Worm (Caenorhabditis elegans) whole organism, late embryonic: ENCODE measurements around the gene fdgt-1.
A peak's percentile ranks its signal among the peaks of the same experiment; 100 is the strongest.

Experiments
- C08G9.2 ChIP-seq: sonication (generic microtip); optimal IDR thresholded peaks from 2 replicates; lab custom pipeline; 2016; ENCODE audit warnings: mild to moderate bottlenecking, missing genetic modification characterization, moderate library complexity, missing compliant biosample characterization
- F13H6.1 ChIP-seq: sonication (generic microtip); optimal IDR thresholded peaks from 2 replicates; lab custom pipeline; 2016; ENCODE audit warnings: missing genetic modification characterization, missing compliant biosample characterization
- K09A11.1 ChIP-seq: sonication (generic microtip); optimal IDR thresholded peaks from 2 replicates; lab custom pipeline; 2017; ENCODE audit warnings: antibody characterized with exemption, mild to moderate bottlenecking, missing genetic modification characterization, missing compliant biosample characterization; ENCODE audit not compliant: insufficient read depth
- ceh-2 ChIP-seq: sonication (generic microtip); optimal IDR thresholded peaks from 2 replicates; lab custom pipeline; 2016; ENCODE audit warnings: missing genotype, missing genetic modification characterization, missing compliant biosample characterization
- ceh-45 ChIP-seq: fragments of 200-800 bp; sonication (Bioruptor generic); IDR thresholded peaks from 2 replicates; pipeline ENCODE4 v1.3.6; 2022; ENCODE audit warnings: missing genetic modification reagents, missing genetic modification characterization, missing compliant biosample characterization
- ceh-48 ChIP-seq: sonication (generic microtip); optimal IDR thresholded peaks from 2 replicates; lab custom pipeline; 2016; ENCODE audit warnings: missing genetic modification characterization, inconsistent platforms, missing compliant biosample characterization
- ceh-6 ChIP-seq: fragments of 200-800 bp; sonication (Bioruptor generic); optimal IDR thresholded peaks from 2 replicates; lab custom pipeline; 2018; ENCODE audit warnings: mild to moderate bottlenecking, missing genetic modification characterization, missing compliant biosample characterization
- che-1 ChIP-seq: sonication (generic microtip); optimal IDR thresholded peaks from 2 replicates; lab custom pipeline; 2016; ENCODE audit warnings: mild to moderate bottlenecking, missing genetic modification characterization, missing compliant biosample characterization
- dmd-4 ChIP-seq: sonication (generic microtip); optimal IDR thresholded peaks from 2 replicates; lab custom pipeline; 2016; ENCODE audit warnings: borderline replicate concordance, missing genetic modification characterization, missing compliant biosample characterization
- dve-1 ChIP-seq: sonication (generic microtip); optimal IDR thresholded peaks from 2 replicates; lab custom pipeline; 2017; ENCODE audit warnings: antibody characterized with exemption, mild to moderate bottlenecking, missing genetic modification characterization, missing compliant biosample characterization
- elt-2 ChIP-seq: sonication (generic microtip); optimal IDR thresholded peaks from 2 replicates; lab custom pipeline; 2016; ENCODE audit warnings: missing genetic modification reagents, missing genetic modification characterization, missing compliant biosample characterization
- ets-4 ChIP-seq: sonication (generic microtip); optimal IDR thresholded peaks from 2 replicates; lab custom pipeline; 2016; ENCODE audit warnings: missing genetic modification characterization, missing compliant biosample characterization
- eyg-1 ChIP-seq: sonication (generic microtip); optimal IDR thresholded peaks from 2 replicates; lab custom pipeline; 2016; ENCODE audit warnings: missing genotype, missing genetic modification characterization, missing compliant biosample characterization
- fkh-10 ChIP-seq: fragments of 150-350 bp; optimal IDR thresholded peaks from 2 replicates; lab custom pipeline; 2014; ENCODE audit warnings: missing biosample characterization, missing genetic modification reagents, missing genetic modification characterization
- fkh-6 ChIP-seq: sonication (generic microtip); optimal IDR thresholded peaks from 2 replicates; lab custom pipeline; 2016; ENCODE audit warnings: missing genetic modification characterization, missing compliant biosample characterization
- lim-6 ChIP-seq: sonication (generic microtip); optimal IDR thresholded peaks from 2 replicates; lab custom pipeline; 2016; ENCODE audit warnings: missing genetic modification characterization, missing compliant biosample characterization
- lin-11 ChIP-seq: fragments of 200-800 bp; sonication (Bioruptor generic); optimal IDR thresholded peaks from 2 replicates; lab custom pipeline; 2018; ENCODE audit warnings: mild to moderate bottlenecking, missing genetic modification characterization, missing compliant biosample characterization
- nhr-11 ChIP-seq: fragments of 150-350 bp; optimal IDR thresholded peaks from 2 replicates; lab custom pipeline; 2014; ENCODE audit warnings: missing biosample characterization, missing genetic modification characterization
- nhr-232 ChIP-seq: sonication (generic microtip); optimal IDR thresholded peaks from 2 replicates; lab custom pipeline; 2016; ENCODE audit warnings: missing genetic modification characterization, missing compliant biosample characterization
- npax-4 ChIP-seq: sonication (generic microtip); optimal IDR thresholded peaks from 2 replicates; lab custom pipeline; 2016; ENCODE audit warnings: missing genetic modification characterization, missing compliant biosample characterization
- odd-2 ChIP-seq: sonication (generic microtip); optimal IDR thresholded peaks from 2 replicates; lab custom pipeline; 2017; ENCODE audit warnings: antibody characterized with exemption, mild to moderate bottlenecking, missing genetic modification characterization, missing compliant biosample characterization
- pat-9 ChIP-seq: fragments of 200-800 bp; sonication (Bioruptor generic); optimal IDR thresholded peaks from 2 replicates; lab custom pipeline; 2018; ENCODE audit warnings: mild to moderate bottlenecking, missing genetic modification characterization, moderate library complexity, missing compliant biosample characterization
- pax-1 ChIP-seq: fragments of 150-350 bp; optimal IDR thresholded peaks from 2 replicates; lab custom pipeline; 2014; ENCODE audit warnings: missing biosample characterization, missing genetic modification characterization
- pha-4 ChIP-seq: fragments of 150-350 bp; optimal IDR thresholded peaks from 2 replicates; lab custom pipeline; 2018; ENCODE audit warnings: missing biosample characterization, missing genetic modification reagents, missing genetic modification characterization
- pqm-1 ChIP-seq: sonication (generic microtip); optimal IDR thresholded peaks from 2 replicates; lab custom pipeline; 2016; ENCODE audit warnings: missing genetic modification characterization, missing compliant biosample characterization
- sox-2 ChIP-seq: fragments of 200-800 bp; sonication (Bioruptor generic); IDR thresholded peaks from 2 replicates; pipeline ENCODE4 v1.3.6; 2022; ENCODE audit warnings: missing genetic modification reagents, missing genetic modification characterization, missing compliant biosample characterization
- tbx-2 ChIP-seq: sonication (generic microtip); optimal IDR thresholded peaks from 2 replicates; lab custom pipeline; 2016; ENCODE audit warnings: missing genetic modification characterization, missing compliant biosample characterization
- tbx-7 ChIP-seq: sonication (generic microtip); optimal IDR thresholded peaks from 2 replicates; lab custom pipeline; 2016; ENCODE audit warnings: missing genotype, missing genetic modification characterization, missing compliant biosample characterization
- ttx-3 ChIP-seq: sonication (generic microtip); optimal IDR thresholded peaks from 2 replicates; lab custom pipeline; 2016; ENCODE audit warnings: missing genetic modification reagents, missing genetic modification characterization, missing compliant biosample characterization
- unc-3 ChIP-seq, 2 experiments: fragments of 200-800 bp in 1 of 2; sonication (Bioruptor generic) in 1 of 2; sonication (generic microtip) in 1 of 2; conservative IDR thresholded peaks in 1 of 2; optimal IDR thresholded peaks in 1 of 2; 2 replicates each; pipeline versions ENCODE4 v1.3.6 to Lab custom; 2016 to 2022; ENCODE audit warnings: missing compliant biosample characterization in 2 of 2, missing genetic modification characterization in 2 of 2, missing genetic modification reagents in 1 of 2
- zip-5 ChIP-seq: sonication (generic microtip); optimal IDR thresholded peaks from 2 replicates; lab custom pipeline; 2016; ENCODE audit warnings: missing genetic modification characterization, missing compliant biosample characterization

The fdgt-1 gene

DNA sequence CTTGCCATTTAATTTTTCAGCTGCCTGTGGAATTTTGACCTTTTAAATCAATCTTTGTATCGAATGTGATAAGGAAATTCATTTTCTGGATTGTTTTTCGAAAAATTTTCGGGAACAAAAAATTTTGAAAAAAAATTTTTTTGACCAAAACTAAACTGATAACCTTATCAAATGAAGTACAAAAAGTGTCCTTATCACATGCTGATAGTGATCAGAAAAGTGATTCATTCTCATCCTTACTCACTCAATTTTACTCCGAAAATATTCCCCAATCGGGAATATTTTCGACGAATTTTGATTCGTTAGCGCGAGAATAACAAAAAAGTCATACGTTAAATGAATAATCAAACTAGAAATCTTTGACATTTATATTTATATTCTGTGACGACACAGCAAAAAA lies 29.0 kb upstream of the fdgt-1 start:
- TF ChIP-seq zip-5 (tag; lab: Kevin White, UChicago), result no peak
- TF ChIP-seq odd-2, result no peak
- no peak for TF ChIP-seq unc-3 (GFP tag; conservative IDR thresholded peaks at IDR 0.05; lab: Robert Waterston, UW)
- no peak for TF ChIP-seq unc-3 (tag; optimal IDR thresholded peaks at IDR 0.05; lab: Kevin White, UChicago)
- peak; percentile 85 for TF ChIP-seq elt-2 (tag; lab: Kevin White, UChicago)

DNA sequence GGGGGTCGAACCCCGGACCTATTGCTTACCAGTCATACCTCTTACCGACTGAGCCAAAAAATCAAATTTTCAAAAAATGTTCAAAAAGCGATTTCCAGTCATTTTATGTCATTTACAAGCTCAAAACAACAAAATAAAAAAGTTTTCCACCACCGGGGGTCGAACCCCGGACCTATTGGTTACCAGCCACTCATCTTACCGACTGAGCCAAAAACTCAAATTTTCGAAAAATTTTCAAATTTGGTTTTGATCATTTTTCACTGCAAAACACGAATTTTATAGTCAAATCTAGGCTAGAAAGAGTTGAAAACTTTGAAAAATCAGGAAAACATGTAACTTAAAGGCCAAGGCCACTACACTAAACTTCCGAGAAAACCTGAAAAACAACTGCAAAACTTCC lies 28.4 kb upstream of the fdgt-1 start:
- TF ChIP-seq C08G9.2 (tag; lab: Kevin White, UChicago), result no peak

DNA sequence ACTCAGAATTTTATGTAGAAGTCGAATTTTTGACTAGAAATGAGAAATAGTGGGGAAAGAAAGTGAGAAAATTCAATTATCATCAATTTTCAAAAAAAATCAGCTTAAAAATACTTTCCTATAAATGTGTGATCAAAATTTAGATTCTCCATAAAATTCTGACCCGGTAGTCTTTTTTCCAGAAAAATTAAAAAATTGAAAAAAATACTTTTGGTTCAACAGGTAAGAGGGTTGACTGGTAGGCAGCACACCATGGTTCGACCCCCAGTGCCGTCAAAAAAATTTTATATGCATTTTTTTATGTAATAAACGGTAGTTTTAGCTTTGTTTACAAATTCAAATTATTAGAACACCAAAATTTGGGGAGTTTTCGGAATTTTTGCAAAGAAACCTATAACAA lies 27.1 kb upstream of the fdgt-1 start:
- no peak for TF ChIP-seq pax-1 (tag; lab: Kevin White, UChicago)
- TF ChIP-seq fkh-6, result no peak
- TF ChIP-seq ceh-2 (tag; lab: Kevin White, UChicago), result no peak

DNA sequence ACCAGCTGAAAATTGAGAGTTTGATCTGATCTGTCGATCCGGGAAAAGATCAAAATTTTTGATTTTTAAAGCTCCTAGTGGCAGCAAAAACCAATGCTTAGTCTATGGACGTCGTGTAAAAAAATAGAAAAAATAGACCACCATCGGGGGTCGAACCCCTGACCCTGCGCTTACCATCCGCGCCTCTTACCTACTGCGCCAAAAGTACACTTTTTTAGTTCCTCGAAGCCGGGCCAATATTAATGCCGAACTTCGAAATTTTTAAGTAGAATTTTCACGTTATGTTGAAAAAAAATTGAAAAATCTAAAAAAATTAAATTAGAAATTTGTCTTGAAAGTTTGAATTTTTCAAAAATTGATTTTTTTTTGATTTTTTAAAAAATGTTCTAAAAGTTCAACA lies 26.4 kb upstream of the fdgt-1 start:
- no peak for TF ChIP-seq nhr-11
- no peak for TF ChIP-seq pat-9 (tag; lab: Kevin White, UChicago)
- no peak for TF ChIP-seq pax-1 (tag; lab: Kevin White, UChicago)
- no peak for TF ChIP-seq C08G9.2 (tag; lab: Kevin White, UChicago)
- no peak for TF ChIP-seq zip-5 (tag; lab: Kevin White, UChicago)
- no peak for TF ChIP-seq ets-4 (tag; lab: Kevin White, UChicago)
- TF ChIP-seq pha-4 (tag; lab: Kevin White, UChicago), result no peak
- no peak for TF ChIP-seq ceh-2 (tag; lab: Kevin White, UChicago)
- no peak for TF ChIP-seq fkh-10 (GFP tag; lab: Kevin White, UChicago)
- no peak for TF ChIP-seq ttx-3 (tag; lab: Kevin White, UChicago)
- TF ChIP-seq F13H6.1 (tag; lab: Kevin White, UChicago), result no peak
- TF ChIP-seq che-1 (tag; lab: Kevin White, UChicago), result no peak
- TF ChIP-seq tbx-2 (tag; lab: Kevin White, UChicago), result no peak
- no peak for TF ChIP-seq ceh-6 (GFP tag; lab: Kevin White, UChicago)
- TF ChIP-seq lin-11 (tag; lab: Kevin White, UChicago), result no peak
- no peak for TF ChIP-seq sox-2 (GFP tag; lab: Robert Waterston, UW)
- no peak for TF ChIP-seq dmd-4 (tag; lab: Kevin White, UChicago)

DNA sequence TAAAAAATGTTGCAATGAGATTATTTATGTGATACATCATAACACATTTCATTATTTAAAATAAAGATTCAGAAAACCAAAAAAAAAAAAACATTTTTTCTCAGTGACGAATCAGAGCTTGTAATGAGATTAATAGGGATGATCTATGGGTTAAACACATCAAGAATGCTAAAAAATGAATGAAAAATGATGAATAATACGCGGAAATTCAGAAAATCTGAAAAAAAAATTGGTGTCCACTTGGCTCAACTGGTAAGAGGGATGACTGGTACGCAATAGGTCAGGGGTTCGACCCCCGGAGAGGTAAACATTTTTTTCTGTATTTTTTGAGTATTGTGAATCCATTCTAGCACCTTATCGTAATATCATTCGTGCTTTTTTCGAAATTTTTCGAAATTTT lies 25.8 kb upstream of the fdgt-1 start:
- no peak for TF ChIP-seq nhr-232
- no peak for TF ChIP-seq pqm-1 (tag; lab: Kevin White, UChicago)
- no peak for TF ChIP-seq fkh-6
- TF ChIP-seq fkh-10 (GFP tag; lab: Kevin White, UChicago), result no peak
- no peak for TF ChIP-seq ceh-45 (GFP tag; lab: Robert Waterston, UW)
- TF ChIP-seq pha-4 (tag; lab: Kevin White, UChicago), result no peak
- TF ChIP-seq dve-1 (tag; lab: Kevin White, UChicago), result no peak
- TF ChIP-seq K09A11.1, result no peak
- no peak for TF ChIP-seq tbx-7
- TF ChIP-seq eyg-1, result no peak
- TF ChIP-seq ceh-2 (tag; lab: Kevin White, UChicago), result no peak
- TF ChIP-seq npax-4 (tag; lab: Kevin White, UChicago), result no peak
- TF ChIP-seq ceh-48 (tag; lab: Kevin White, UChicago), result no peak

DNA sequence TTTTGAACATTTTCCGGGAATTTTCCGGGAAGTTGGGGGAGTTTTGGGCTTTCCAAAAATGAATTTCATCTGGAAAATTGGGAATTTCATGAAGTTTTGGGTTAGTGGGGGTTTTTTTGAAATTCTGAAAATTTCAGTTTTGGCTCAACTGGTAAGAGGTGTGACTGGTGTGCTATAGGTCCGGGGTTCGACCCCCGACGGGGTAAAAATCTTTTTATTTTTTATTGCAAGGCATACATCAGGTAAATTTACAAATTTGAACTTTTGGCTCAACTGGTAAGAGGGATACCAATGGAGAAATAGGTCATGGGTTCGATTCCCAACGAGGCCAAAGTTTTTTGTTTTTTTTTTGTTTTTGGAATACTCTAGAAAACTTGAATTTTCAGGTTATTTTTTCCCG lies 22.7 kb upstream of the fdgt-1 start:
- TF ChIP-seq F13H6.1 (tag; lab: Kevin White, UChicago) (no peak), tbx-7 (no peak), pax-1 (tag; lab: Kevin White, UChicago) (no peak), lim-6 (tag; lab: Kevin White, UChicago) (no peak)
